Fruit fly (Drosophila melanogaster) whole organism, embryonic: ENCODE measurements around the gene mld.
A peak's percentile ranks its signal among the peaks of the same experiment; 100 is the strongest.

ENCODE experiments used
- CG10565 ChIP-seq: fragments of 200-800 bp; sonication (Bioruptor generic); optimal IDR thresholded peaks from 3 replicates; lab custom pipeline; 2016; ENCODE audit warnings: missing biosample characterization, mild to moderate bottlenecking, missing genetic modification characterization
- CG12071 ChIP-seq: fragments of 200-800 bp; sonication (Bioruptor generic); optimal IDR thresholded peaks from 3 replicates; lab custom pipeline; 2018; ENCODE audit warnings: missing biosample characterization, mild to moderate bottlenecking, missing genetic modification characterization
- CG12769 ChIP-seq: fragments of 200-800 bp; sonication (Bioruptor generic); optimal IDR thresholded peaks from 2 replicates; lab custom pipeline; 2019; ENCODE audit warnings: missing biosample characterization, mild to moderate bottlenecking, missing genetic modification characterization, moderate library complexity
- CG13296 ChIP-seq: fragments of 200-800 bp; sonication (Bioruptor generic); optimal IDR thresholded peaks from 3 replicates; lab custom pipeline; 2018; ENCODE audit warnings: missing biosample characterization, mild to moderate bottlenecking, missing genetic modification characterization
- CG13894 ChIP-seq: fragments of 200-800 bp; sonication (Bioruptor generic); optimal IDR thresholded peaks from 3 replicates; lab custom pipeline; 2018; ENCODE audit warnings: missing biosample characterization, mild to moderate bottlenecking, missing genetic modification characterization, moderate library complexity
- CG14860 ChIP-seq: fragments of 200-800 bp; sonication (Bioruptor generic); IDR thresholded peaks from 3 replicates; pipeline ENCODE4 v1.3.6; 2022; ENCODE audit warnings: missing biosample characterization, missing genetic modification characterization; ENCODE audit not compliant: partially characterized antibody
- CG2116 ChIP-seq: fragments of 200-800 bp; sonication (Bioruptor generic); optimal IDR thresholded peaks from 3 replicates; lab custom pipeline; 2018; ENCODE audit warnings: missing biosample characterization, mild to moderate bottlenecking, missing genetic modification characterization
- CG31441 ChIP-seq: fragments of 200-800 bp; sonication (Bioruptor generic); IDR thresholded peaks from 2 replicates; pipeline ENCODE4 v1.3.6; 2022; ENCODE audit warnings: missing biosample characterization, missing genetic modification characterization
- CG3163 ChIP-seq: fragments of 200-800 bp; sonication (Bioruptor generic); optimal IDR thresholded peaks from 3 replicates; lab custom pipeline; 2016; ENCODE audit warnings: missing biosample characterization, missing genetic modification characterization
- CG3281 ChIP-seq: fragments of 200-800 bp; sonication (Bioruptor generic); optimal IDR thresholded peaks from 3 replicates; lab custom pipeline; 2017; ENCODE audit warnings: missing biosample characterization, mild to moderate bottlenecking, missing genetic modification characterization
- CG3407 ChIP-seq: fragments of 200-800 bp; sonication (Bioruptor generic); optimal IDR thresholded peaks from 2 replicates; lab custom pipeline; 2018; ENCODE audit warnings: missing biosample characterization, mild to moderate bottlenecking, missing genetic modification characterization
- CG34376 ChIP-seq: fragments of 200-800 bp; sonication (Bioruptor generic); optimal IDR thresholded peaks from 2 replicates; lab custom pipeline; 2018; ENCODE audit warnings: missing biosample characterization, mild to moderate bottlenecking, missing genetic modification characterization
- CG4282 ChIP-seq: fragments of 200-800 bp; sonication (Bioruptor generic); optimal IDR thresholded peaks from 2 replicates; lab custom pipeline; 2016; ENCODE audit warnings: missing biosample characterization, missing genetic modification characterization
- CG6683 ChIP-seq: fragments of 200-800 bp; sonication (Bioruptor generic); optimal IDR thresholded peaks from 2 replicates; lab custom pipeline; 2017; ENCODE audit warnings: missing biosample characterization, mild to moderate bottlenecking, missing genetic modification characterization, missing genetic modification reagents
- CG6813 ChIP-seq: fragments of 200-800 bp; sonication (Bioruptor generic); optimal IDR thresholded peaks from 2 replicates; lab custom pipeline; 2017; ENCODE audit warnings: missing biosample characterization, missing genetic modification characterization, mild to moderate bottlenecking, moderate library complexity, missing genetic modification reagents
- CG7271 ChIP-seq: fragments of 200-800 bp; sonication (Bioruptor generic); optimal IDR thresholded peaks from 2 replicates; lab custom pipeline; 2018; ENCODE audit warnings: missing biosample characterization, mild to moderate bottlenecking, missing genetic modification characterization, moderate library complexity
- CG7987 ChIP-seq: fragments of 200-800 bp; sonication (Bioruptor generic); optimal IDR thresholded peaks from 2 replicates; lab custom pipeline; 2018; ENCODE audit warnings: missing biosample characterization, mild to moderate bottlenecking, missing genetic modification characterization, moderate library complexity
- CG8290 ChIP-seq, 3 experiments: fragments of 200-800 bp; sonication (Bioruptor generic); optimal IDR thresholded peaks; 2 replicates each; lab custom pipeline; 2016 to 2019; ENCODE audit warnings: missing biosample characterization in 3 of 3, missing genetic modification characterization in 3 of 3, mild to moderate bottlenecking in 2 of 3, moderate library complexity in 1 of 3
- D19B ChIP-seq: fragments of 200-800 bp; sonication (Bioruptor generic); optimal IDR thresholded peaks from 2 replicates; lab custom pipeline; 2017; ENCODE audit warnings: missing biosample characterization, mild to moderate bottlenecking, missing genetic modification characterization
- Dbx ChIP-seq: fragments of 200-800 bp; sonication (Bioruptor generic); IDR thresholded peaks from 3 replicates; pipeline ENCODE4 v1.3.6; 2022; ENCODE audit warnings: missing biosample characterization, missing genetic modification characterization
- Dref ChIP-seq: fragments of 200-800 bp; sonication (Bioruptor generic); IDR thresholded peaks from 2 replicates; pipeline ENCODE4 v1.3.6; 2022; ENCODE audit warnings: missing biosample characterization, missing genetic modification characterization
- Eip74EF ChIP-seq, 2 experiments: fragments of 200-800 bp in 1 of 2; fragments of >200 bp in 1 of 2; sonication (Bioruptor generic) in 1 of 2; optimal IDR thresholded peaks; 2 replicates each; lab custom pipeline; 2017 to 2019; ENCODE audit warnings: missing biosample characterization in 2 of 2, missing genetic modification characterization in 2 of 2, mild to moderate bottlenecking in 1 of 2, moderate library complexity in 1 of 2
- GATAe ChIP-seq: fragments of 200-800 bp; sonication (Bioruptor generic); conservative IDR thresholded peaks from 2 replicates; pipeline ENCODE4 v1.3.6; 2022; ENCODE audit warnings: missing biosample characterization, missing genetic modification characterization
- MTF-1 ChIP-seq: fragments of 200-800 bp; sonication (Bioruptor generic); optimal IDR thresholded peaks from 2 replicates; lab custom pipeline; 2018; ENCODE audit warnings: missing biosample characterization, mild to moderate bottlenecking, missing genetic modification characterization, borderline replicate concordance
- Med ChIP-seq: fragments of 200-800 bp; sonication (Bioruptor generic); peaks from one replicate; lab custom pipeline; 2016; ENCODE audit warnings: missing biosample characterization, missing genetic modification characterization, mild to moderate bottlenecking, inconsistent platforms, moderate library complexity
- Nf-YC ChIP-seq: fragments of 200-800 bp; optimal IDR thresholded peaks from 3 replicates; lab custom pipeline; 2019; ENCODE audit warnings: missing biosample characterization, mild to moderate bottlenecking, missing genetic modification characterization, moderate library complexity
- Pdp1 ChIP-seq, 2 experiments: fragments of 200-800 bp; sonication (Bioruptor generic); optimal IDR thresholded peaks; 3 replicates each; lab custom pipeline; 2016; ENCODE audit warnings: missing biosample characterization in 2 of 2, missing genetic modification characterization in 2 of 2, mild to moderate bottlenecking in 1 of 2, moderate library complexity in 1 of 2
- Poxn ChIP-seq: fragments of 200-800 bp; sonication (Bioruptor generic); IDR thresholded peaks from 2 replicates; pipeline ENCODE4 v1.3.6; 2022; ENCODE audit warnings: missing biosample characterization, missing genetic modification characterization
- Rfx ChIP-seq: fragments of 200-800 bp; sonication (Bioruptor generic); IDR thresholded peaks from 2 replicates; pipeline ENCODE4 v1.3.6; 2022; ENCODE audit warnings: missing biosample characterization, missing genetic modification characterization
- az2 ChIP-seq: fragments of 200-800 bp; sonication (Bioruptor generic); optimal IDR thresholded peaks from 3 replicates; lab custom pipeline; 2016; ENCODE audit warnings: missing biosample characterization, missing genetic modification characterization
- chinmo ChIP-seq: fragments of 200-800 bp; sonication (Bioruptor generic); IDR thresholded peaks from 4 replicates; pipeline ENCODE4 v1.3.6; 2022; ENCODE audit warnings: missing biosample characterization, missing genetic modification characterization; ENCODE audit not compliant: partially characterized antibody
- cwo ChIP-seq: fragments of 200-800 bp; sonication (Bioruptor generic); optimal IDR thresholded peaks from 3 replicates; lab custom pipeline; 2017; ENCODE audit warnings: missing biosample characterization, missing genetic modification characterization, mild to moderate bottlenecking, moderate library complexity, missing genetic modification reagents
- exex ChIP-seq: fragments of 200-800 bp; sonication (Bioruptor generic); optimal IDR thresholded peaks from 4 replicates; lab custom pipeline; 2018; ENCODE audit warnings: missing biosample characterization, mild to moderate bottlenecking, missing genetic modification characterization, moderate library complexity
- ftz-f1 ChIP-seq: fragments of 200-800 bp; sonication (Bioruptor generic); optimal IDR thresholded peaks from 2 replicates; lab custom pipeline; 2016; ENCODE audit warnings: missing biosample characterization, missing genetic modification characterization
- grn ChIP-seq: fragments of 200-800 bp; sonication (Bioruptor generic); optimal IDR thresholded peaks from 3 replicates; lab custom pipeline; 2017; ENCODE audit warnings: missing biosample characterization, missing genetic modification characterization
- gro ChIP-seq: fragments of 200-800 bp; sonication (Bioruptor generic); optimal IDR thresholded peaks from 2 replicates; lab custom pipeline; 2016; ENCODE audit warnings: missing biosample characterization, missing genetic modification characterization
- gsb ChIP-seq: fragments of 200-800 bp; sonication (Bioruptor generic); IDR thresholded peaks from 2 replicates; pipeline ENCODE4 v1.3.6; 2022; ENCODE audit warnings: missing biosample characterization, missing genetic modification characterization
- jumu ChIP-seq: fragments of 200-800 bp; sonication (Bioruptor generic); optimal IDR thresholded peaks from 3 replicates; lab custom pipeline; 2016; ENCODE audit warnings: missing biosample characterization, missing genetic modification characterization
- kay ChIP-seq: fragments of 200-800 bp; sonication (Bioruptor generic); optimal IDR thresholded peaks from 2 replicates; lab custom pipeline; 2016; ENCODE audit warnings: missing biosample characterization, missing genetic modification characterization
- ken ChIP-seq: fragments of 200-800 bp; sonication (Bioruptor generic); IDR thresholded peaks from 3 replicates; pipeline ENCODE4 v1.3.6; 2022; ENCODE audit warnings: missing biosample characterization, missing genetic modification characterization
- mirr ChIP-seq: fragments of 200-800 bp; sonication (Bioruptor generic); optimal IDR thresholded peaks from 3 replicates; lab custom pipeline; 2018; ENCODE audit warnings: missing biosample characterization, mild to moderate bottlenecking, missing genetic modification characterization
- rib ChIP-seq: fragments of 200-800 bp; sonication (Bioruptor generic); IDR thresholded peaks from 2 replicates; pipeline ENCODE4 v1.3.6; 2022; ENCODE audit warnings: missing biosample characterization, missing genetic modification characterization
- sd ChIP-seq: fragments of 200-800 bp; sonication (Bioruptor generic); optimal IDR thresholded peaks from 3 replicates; lab custom pipeline; 2018; ENCODE audit warnings: missing biosample characterization, mild to moderate bottlenecking, missing genetic modification characterization, moderate library complexity
- so ChIP-seq: fragments of 200-800 bp; sonication (Bioruptor generic); IDR thresholded peaks from 3 replicates; pipeline ENCODE4 v1.3.6; 2022; ENCODE audit warnings: missing biosample characterization, missing genetic modification characterization
- sug ChIP-seq: fragments of 200-800 bp; optimal IDR thresholded peaks from 2 replicates; lab custom pipeline; 2019; ENCODE audit warnings: missing biosample characterization, mild to moderate bottlenecking, missing genetic modification characterization, moderate library complexity
- tgo ChIP-seq: fragments of 200-800 bp; sonication (Bioruptor generic); IDR thresholded peaks from 3 replicates; pipeline ENCODE4 v1.3.6; 2022; ENCODE audit warnings: missing biosample characterization, missing genetic modification characterization
- twi ChIP-seq: fragments of 200-800 bp; optimal IDR thresholded peaks from 2 replicates; lab custom pipeline; 2019; ENCODE audit warnings: missing biosample characterization, mild to moderate bottlenecking, missing genetic modification characterization, moderate library complexity
- zen2 ChIP-seq: fragments of 200-800 bp; sonication (Bioruptor generic); IDR thresholded peaks from 3 replicates; pipeline ENCODE4 v1.3.6; 2022; ENCODE audit warnings: missing biosample characterization, missing genetic modification characterization; ENCODE audit not compliant: partially characterized antibody

Gene mld

dm6 chr3R:24564191-24564798, 21.2 kb upstream of the mld start:
- TF ChIP-seq CG12769 (tag; lab: Kevin White, UChicago), result peak; percentile 77
- no peak for TF ChIP-seq CG3407
- TF ChIP-seq Dbx, result peak; percentile 27; the same call in 1 of the 3 replicates
- peak; percentile 16 for TF ChIP-seq CG13296 (GFP tag; lab: Kevin White, UChicago)
- peak; percentile 10; the same call in 1 of the 2 replicates for TF ChIP-seq gsb (GFP tag; lab: Robert Waterston, UW)
- TF ChIP-seq Nf-YC (tag; lab: Kevin White, UChicago), result peak; percentile 46
- no peak for TF ChIP-seq CG8290 (GFP tag; optimal IDR thresholded peaks at IDR 0.05; lab: Kevin White, UChicago)
- peak in 1 of 2 experiments; percentile 37 for TF ChIP-seq CG8290 (tag; optimal IDR thresholded peaks at IDR 0.05; lab: Kevin White, UChicago)
- TF ChIP-seq jumu, result no peak
- TF ChIP-seq CG14860, result no peak
- peak; percentile 27; the same call in 1 of the 2 replicates for TF ChIP-seq rib (GFP tag; lab: Robert Waterston, UW)
- peak; percentile 93 for TF ChIP-seq sd (tag; lab: Kevin White, UChicago)
- peak; percentile 83 for TF ChIP-seq sug (tag; lab: Kevin White, UChicago)
- TF ChIP-seq Med (GFP tag; lab: Kevin White, UChicago), result peak; percentile 76
- no peak for TF ChIP-seq CG2116 (GFP tag; lab: Kevin White, UChicago)
- TF ChIP-seq CG13894 (tag; lab: Kevin White, UChicago), result peak; percentile 42
- no peak for TF ChIP-seq CG4282 (GFP tag; lab: Kevin White, UChicago)
- TF ChIP-seq D19B (GFP tag; lab: Kevin White, UChicago), result peak; percentile 3
- TF ChIP-seq CG3281 (GFP tag; lab: Kevin White, UChicago), result peak; percentile 28
- TF ChIP-seq Poxn, result no peak
- no peak for TF ChIP-seq az2 (GFP tag; lab: Kevin White, UChicago)
- peak; percentile 1 for TF ChIP-seq CG12071
- no peak for TF ChIP-seq CG31441 (GFP tag; lab: Robert Waterston, UW)
- peak; percentile 17 for TF ChIP-seq cwo
- 0 out of 2 replicates have a peak, but pooled peaks have one; percentile 38 for TF ChIP-seq GATAe (GFP tag; lab: Robert Waterston, UW)
- TF ChIP-seq twi (tag; lab: Kevin White, UChicago), result no peak
- TF ChIP-seq zen2, result no peak
- peak; percentile 7 for TF ChIP-seq gro (GFP tag; lab: Kevin White, UChicago)
- TF ChIP-seq ftz-f1, result peak; percentile 82
- TF ChIP-seq CG3163 (GFP tag; lab: Kevin White, UChicago), result no peak
- peak; percentile 73 for TF ChIP-seq CG34376 (GFP tag; lab: Kevin White, UChicago)
- peak; percentile 82 for TF ChIP-seq exex (tag; lab: Kevin White, UChicago)
- TF ChIP-seq MTF-1, result no peak
- TF ChIP-seq CG7271, result no peak
- peak; percentile 70 for TF ChIP-seq CG7987 (GFP tag; lab: Kevin White, UChicago)
- TF ChIP-seq Pdp1 (GFP tag; optimal IDR thresholded peaks at IDR 0.05; lab: Kevin White, UChicago), result peak in 1 of 2 experiments; percentile 77
- TF ChIP-seq so (GFP tag; lab: Robert Waterston, UW), result no peak
- no peak for TF ChIP-seq CG6683
- peak; percentile 68; the same call in 2 of the 4 replicates for TF ChIP-seq chinmo (GFP tag; lab: Robert Waterston, UW)
- no peak for TF ChIP-seq tgo (GFP tag; lab: Robert Waterston, UW)
- TF ChIP-seq kay (GFP tag; lab: Kevin White, UChicago), result no peak
- peak; percentile 95 for TF ChIP-seq grn (GFP tag; lab: Kevin White, UChicago)
- no peak for TF ChIP-seq ken (GFP tag; lab: Robert Waterston, UW)
- peak in 1 of 2 experiments; percentile 48 for TF ChIP-seq Eip74EF (GFP tag; optimal IDR thresholded peaks at IDR 0.05; lab: Kevin White, UChicago)
- TF ChIP-seq mirr (GFP tag; lab: Kevin White, UChicago), result peak; percentile 92
- peak; percentile 8 for TF ChIP-seq CG6813 (GFP tag; lab: Kevin White, UChicago)
- no peak for TF ChIP-seq Dref (GFP tag; lab: Robert Waterston, UW)
- 0 out of 2 replicates have a peak, but pooled peaks have one; percentile 13 for TF ChIP-seq Rfx (GFP tag; lab: Robert Waterston, UW)
- TF ChIP-seq CG10565 (GFP tag; lab: Kevin White, UChicago), result no peak
